Fruit fly (Drosophila melanogaster) whole organism, prepupa: ENCODE results near the gene Grd.

Experiments
- CG10669 ChIP-seq: fragments of 200-800 bp; sonication (Bioruptor generic); optimal IDR thresholded peaks from 3 replicates; lab custom pipeline; 2018; ENCODE audit warnings: missing biosample characterization, mild to moderate bottlenecking, missing genetic modification characterization, moderate library complexity
- CG11294 ChIP-seq: fragments of 200-800 bp; sonication (Bioruptor generic); IDR thresholded peaks from 2 replicates; pipeline ENCODE4 v1.3.6; 2022; ENCODE audit warnings: missing biosample characterization, missing genetic modification characterization
- CG16779 ChIP-seq: fragments of 200-800 bp; sonication (Bioruptor generic); optimal IDR thresholded peaks from 3 replicates; lab custom pipeline; 2017; ENCODE audit warnings: missing biosample characterization, mild to moderate bottlenecking, missing genetic modification characterization
- CG3032 ChIP-seq: fragments of 200-800 bp; optimal IDR thresholded peaks from 2 replicates; lab custom pipeline; 2019; ENCODE audit warnings: missing biosample characterization, mild to moderate bottlenecking, missing genetic modification characterization, moderate library complexity
- CG31627 ChIP-seq: fragments of 200-800 bp; sonication (Bioruptor generic); optimal IDR thresholded peaks from 3 replicates; lab custom pipeline; 2016; ENCODE audit warnings: missing biosample characterization, missing genetic modification characterization
- CG34406 ChIP-seq: fragments of 200-800 bp; sonication (Bioruptor generic); optimal IDR thresholded peaks from 3 replicates; lab custom pipeline; 2016; ENCODE audit warnings: missing biosample characterization, missing genetic modification characterization
- CG3919 ChIP-seq: fragments of 200-800 bp; sonication (Bioruptor generic); optimal IDR thresholded peaks from 3 replicates; lab custom pipeline; 2016; ENCODE audit warnings: missing biosample characterization, missing genetic modification characterization
- CG4318 ChIP-seq: fragments of 200-800 bp; sonication (Bioruptor generic); optimal IDR thresholded peaks from 3 replicates; lab custom pipeline; 2017; ENCODE audit warnings: missing biosample characterization, mild to moderate bottlenecking, missing genetic modification characterization
- CG6163 ChIP-seq: fragments of 200-800 bp; sonication (Bioruptor generic); IDR thresholded peaks from 3 replicates; pipeline ENCODE4 v1.3.6; 2022; ENCODE audit warnings: missing biosample characterization, missing genetic modification characterization
- CG6276 ChIP-seq: fragments of 200-800 bp; sonication (Bioruptor generic); optimal IDR thresholded peaks from 2 replicates; lab custom pipeline; 2017; ENCODE audit warnings: missing biosample characterization, mild to moderate bottlenecking, missing genetic modification characterization
- CG6792 ChIP-seq: fragments of 200-800 bp; sonication (Bioruptor generic); optimal IDR thresholded peaks from 3 replicates; lab custom pipeline; 2016; ENCODE audit warnings: missing biosample characterization, missing genetic modification characterization
- CG6808 ChIP-seq: fragments of 200-800 bp; sonication (Bioruptor generic); optimal IDR thresholded peaks from 3 replicates; lab custom pipeline; 2017; ENCODE audit warnings: missing biosample characterization, missing genetic modification characterization, mild to moderate bottlenecking, moderate library complexity, missing genetic modification reagents
- CG7368 ChIP-seq: fragments of 200-800 bp; sonication (Bioruptor generic); optimal IDR thresholded peaks from 3 replicates; lab custom pipeline; 2016; ENCODE audit warnings: missing biosample characterization, missing genetic modification characterization
- CG8119 ChIP-seq: fragments of 200-800 bp; sonication (Bioruptor generic); IDR thresholded peaks from 3 replicates; pipeline ENCODE4 v1.3.6; 2022; ENCODE audit warnings: missing biosample characterization, missing genetic modification characterization
- CG8319 ChIP-seq: fragments of 200-800 bp; sonication (Bioruptor generic); optimal IDR thresholded peaks from 3 replicates; lab custom pipeline; 2016; ENCODE audit warnings: missing biosample characterization, missing genetic modification characterization
- CG8632 ChIP-seq: fragments of 200-800 bp; sonication (Bioruptor generic); optimal IDR thresholded peaks from 3 replicates; lab custom pipeline; 2016; ENCODE audit warnings: missing biosample characterization, missing genetic modification characterization
- CG9139 ChIP-seq: fragments of 200-800 bp; sonication (Bioruptor generic); optimal IDR thresholded peaks from 3 replicates; lab custom pipeline; 2017; ENCODE audit warnings: missing biosample characterization, mild to moderate bottlenecking, missing genetic modification characterization
- Eip75B ChIP-seq: fragments of 200-800 bp; sonication (Bioruptor generic); optimal IDR thresholded peaks from 3 replicates; lab custom pipeline; 2016; ENCODE audit warnings: missing biosample characterization, missing genetic modification characterization
- Eip78C ChIP-seq: fragments of 200-800 bp; sonication (Bioruptor generic); peaks from one replicate; lab custom pipeline; 2016; ENCODE audit warnings: missing biosample characterization, missing genetic modification characterization
- Ets21C ChIP-seq: fragments of 200-800 bp; sonication (Bioruptor generic); optimal IDR thresholded peaks from 3 replicates; lab custom pipeline; 2016; ENCODE audit warnings: missing biosample characterization, missing genetic modification characterization
- Ets96B ChIP-seq: fragments of 200-800 bp; optimal IDR thresholded peaks from 2 replicates; lab custom pipeline; 2019; ENCODE audit warnings: missing biosample characterization, mild to moderate bottlenecking, missing genetic modification characterization, moderate library complexity
- Gug ChIP-seq: fragments of 200-800 bp; sonication (Bioruptor generic); IDR thresholded peaks from 2 replicates; pipeline ENCODE4 v1.3.6; 2022; ENCODE audit warnings: missing biosample characterization, missing genetic modification characterization
- Hr38 ChIP-seq: sonication (Bioruptor generic); optimal IDR thresholded peaks from 2 replicates; lab custom pipeline; 2016; ENCODE audit warnings: missing biosample characterization, missing genetic modification characterization
- Hr39 ChIP-seq: fragments of 200-800 bp; sonication (Bioruptor generic); optimal IDR thresholded peaks from 2 replicates; lab custom pipeline; 2016; ENCODE audit warnings: missing biosample characterization, missing genetic modification characterization
- Hr4 ChIP-seq: fragments of 200-800 bp; sonication (Bioruptor generic); optimal IDR thresholded peaks from 3 replicates; lab custom pipeline; 2016; ENCODE audit warnings: missing biosample characterization, missing genetic modification characterization
- Lpt ChIP-seq: fragments of 200-800 bp; sonication (Bioruptor generic); optimal IDR thresholded peaks from 3 replicates; lab custom pipeline; 2016; ENCODE audit warnings: missing biosample characterization, missing genetic modification characterization
- Met ChIP-seq: fragments of 200-800 bp; sonication (Bioruptor generic); optimal IDR thresholded peaks from 3 replicates; lab custom pipeline; 2016; ENCODE audit warnings: missing biosample characterization, missing genetic modification characterization
- OdsH ChIP-seq: fragments of 200-800 bp; sonication (Bioruptor generic); optimal IDR thresholded peaks from 3 replicates; lab custom pipeline; 2016; ENCODE audit warnings: missing biosample characterization, missing genetic modification characterization
- Smox ChIP-seq: fragments of 200-800 bp; sonication (Bioruptor generic); optimal IDR thresholded peaks from 3 replicates; lab custom pipeline; 2016; ENCODE audit warnings: missing biosample characterization, missing genetic modification characterization
- Sox102F ChIP-seq: fragments of 200-800 bp; sonication (Bioruptor generic); optimal IDR thresholded peaks from 2 replicates; lab custom pipeline; 2016; ENCODE audit warnings: missing biosample characterization, mild to moderate bottlenecking, missing genetic modification characterization
- Sox15 ChIP-seq: fragments of 200-800 bp; sonication (Bioruptor generic); optimal IDR thresholded peaks from 3 replicates; lab custom pipeline; 2016; ENCODE audit warnings: missing biosample characterization, missing genetic modification characterization
- acj6 ChIP-seq: fragments of 200-800 bp; sonication (Bioruptor generic); optimal IDR thresholded peaks from 3 replicates; lab custom pipeline; 2016; ENCODE audit warnings: missing biosample characterization, missing genetic modification characterization
- cyc ChIP-seq: fragments of 200-800 bp; sonication (Bioruptor generic); optimal IDR thresholded peaks from 3 replicates; lab custom pipeline; 2016; ENCODE audit warnings: missing biosample characterization, missing genetic modification characterization
- dac ChIP-seq: fragments of 200-800 bp; sonication (Bioruptor generic); optimal IDR thresholded peaks from 2 replicates; lab custom pipeline; 2017; ENCODE audit warnings: missing biosample characterization, mild to moderate bottlenecking, missing genetic modification characterization
- eg ChIP-seq: fragments of 200-800 bp; sonication (Bioruptor generic); IDR thresholded peaks from 3 replicates; pipeline ENCODE4 v1.3.6; 2022; ENCODE audit warnings: missing biosample characterization, missing genetic modification characterization
- fd59A ChIP-seq: fragments of 200-800 bp; sonication (Bioruptor generic); optimal IDR thresholded peaks from 2 replicates; lab custom pipeline; 2017; ENCODE audit warnings: missing biosample characterization, mild to moderate bottlenecking, missing genetic modification characterization, missing genetic modification reagents
- fkh ChIP-seq: fragments of 200-800 bp; sonication (Bioruptor generic); optimal IDR thresholded peaks from 3 replicates; lab custom pipeline; 2017; ENCODE audit warnings: missing biosample characterization, mild to moderate bottlenecking, missing genetic modification characterization, moderate library complexity
- lz ChIP-seq: fragments of 200-800 bp; sonication (Bioruptor generic); optimal IDR thresholded peaks from 3 replicates; lab custom pipeline; 2016; ENCODE audit warnings: missing biosample characterization, missing genetic modification characterization
- net ChIP-seq: fragments of 200-800 bp; sonication (Bioruptor generic); optimal IDR thresholded peaks from 3 replicates; lab custom pipeline; 2016; ENCODE audit warnings: missing biosample characterization, missing genetic modification characterization
- pdm3 ChIP-seq: fragments of 200-800 bp; sonication (Bioruptor generic); optimal IDR thresholded peaks from 3 replicates; lab custom pipeline; 2016; ENCODE audit warnings: missing biosample characterization, missing genetic modification characterization
- spab ChIP-seq: fragments of 200-800 bp; sonication (Bioruptor generic); optimal IDR thresholded peaks from 2 replicates; lab custom pipeline; 2017; ENCODE audit warnings: missing biosample characterization, mild to moderate bottlenecking, missing genetic modification characterization, missing genetic modification reagents

Gene Grd

DNA sequence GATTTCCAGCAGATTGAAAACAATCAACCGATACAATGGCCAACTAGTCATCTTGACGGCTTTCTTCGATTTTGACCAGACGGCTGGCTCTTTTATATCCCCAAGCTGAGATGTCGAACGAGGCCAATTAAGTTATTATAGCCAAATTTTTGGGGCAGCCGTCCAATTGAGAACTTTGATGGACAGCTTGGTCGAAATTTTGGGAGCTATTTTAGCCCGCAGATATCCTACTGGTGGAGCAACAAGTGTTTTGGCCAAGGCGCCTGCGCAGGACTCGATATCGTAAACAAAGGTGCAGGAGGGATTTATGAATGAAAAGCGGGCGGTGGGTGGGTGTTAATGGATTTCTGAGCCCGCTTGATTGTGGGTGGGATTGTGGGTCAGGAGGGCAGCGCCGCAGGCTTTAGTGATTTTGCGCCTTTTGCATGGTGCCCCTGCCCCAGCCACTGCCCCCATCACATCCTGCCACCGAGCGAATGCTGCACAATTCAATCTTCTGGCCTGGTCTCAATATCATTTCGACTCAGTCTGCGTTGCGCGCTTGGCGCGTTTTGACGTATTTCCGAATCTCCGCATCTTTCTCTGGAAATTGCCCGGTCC is at the start of gene Grd, which contains the start of gene Ir75c:
Grd (plus strand) TSS at position 550 of the 600 bp plus-strand sequence.
Ir75c (minus strand) TSS at position 51 of the 600 bp plus-strand sequence.
- TF ChIP-seq CG31627 (GFP tag; lab: Kevin White, UChicago): no peak
- TF ChIP-seq Ets96B: no peak
- TF ChIP-seq OdsH (GFP tag; lab: Kevin White, UChicago): no peak
- no peak for TF ChIP-seq CG16779 (tag; lab: Kevin White, UChicago)
- no peak for TF ChIP-seq CG34406
- no peak for TF ChIP-seq Hr4 (GFP tag; lab: Kevin White, UChicago)
- no peak for TF ChIP-seq cyc (GFP tag; lab: Kevin White, UChicago)
- TF ChIP-seq CG10669 (GFP tag; lab: Kevin White, UChicago): no peak
- no peak for TF ChIP-seq Eip75B (GFP tag; lab: Kevin White, UChicago)
- TF ChIP-seq spab (GFP tag; lab: Kevin White, UChicago): no peak
- TF ChIP-seq Sox15: no peak
- TF ChIP-seq Smox (GFP tag; lab: Kevin White, UChicago): no peak

DNA sequence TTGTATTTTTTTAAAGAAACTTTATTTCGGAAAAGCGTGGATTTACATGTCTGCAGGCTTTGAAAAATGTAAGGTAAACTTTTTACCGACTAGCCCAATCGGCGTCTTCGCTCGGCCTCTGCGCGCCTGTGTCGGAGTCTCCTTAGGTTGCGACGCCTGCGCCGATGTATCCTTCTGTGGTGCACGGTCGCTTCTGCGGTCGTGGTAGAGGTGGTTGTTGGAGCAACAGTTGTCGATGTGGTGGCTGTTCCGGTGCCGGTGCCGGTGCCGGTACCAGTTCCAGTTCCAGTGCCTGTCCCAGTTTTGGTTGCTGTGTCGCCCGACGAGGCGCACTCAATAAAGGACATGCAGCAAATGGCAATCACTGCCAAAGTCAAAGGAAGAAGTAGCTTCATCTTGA is 32.1 kb upstream of the Grd start:
- no peak for TF ChIP-seq CG6792
- no peak for TF ChIP-seq CG8632 (GFP tag; lab: Kevin White, UChicago)
- TF ChIP-seq Lpt: no peak
- TF ChIP-seq CG6808 (GFP tag; lab: Kevin White, UChicago): no peak
- TF ChIP-seq Ets96B: no peak
- no peak for TF ChIP-seq Ets21C (GFP tag; lab: Kevin White, UChicago)
- no peak for TF ChIP-seq Eip78C (GFP tag; lab: Kevin White, UChicago)
- TF ChIP-seq cyc (GFP tag; lab: Kevin White, UChicago): no peak
- TF ChIP-seq fd59A (GFP tag; lab: Kevin White, UChicago): no peak

DNA sequence AAGACGTTTGTCGTGTGGAACGTTAAGA is 31.9 kb upstream of the Grd start, which contains the start of gene CG42815:
CG42815 (minus strand) TSS at position 20 of the 28 bp plus-strand sequence.
- TF ChIP-seq Sox102F (GFP tag; lab: Kevin White, UChicago) (no peak), CG16779 (tag; lab: Kevin White, UChicago) (no peak), CG11294 (no peak), CG6792 (no peak)

dm6 chr3L:17791495-17791894 is 31.6 kb upstream of the Grd start:
- TF ChIP-seq net (GFP tag; lab: Kevin White, UChicago) (no peak), fkh (GFP tag; lab: Kevin White, UChicago) (peak; percentile 72)

- TF ChIP-seq CG3032 (tag; lab: Kevin White, UChicago): no peak
- TF ChIP-seq CG9139 (GFP tag; lab: Kevin White, UChicago): no peak
- no peak for TF ChIP-seq dac (GFP tag; lab: Kevin White, UChicago)
- TF ChIP-seq pdm3: no peak
- TF ChIP-seq Ets21C (GFP tag; lab: Kevin White, UChicago): no peak
- TF ChIP-seq CG6276: no peak
- no peak for TF ChIP-seq Gug
- TF ChIP-seq eg (GFP tag; lab: Robert Waterston, UW): no peak
- no peak for TF ChIP-seq CG3919 (GFP tag; lab: Kevin White, UChicago)
- no peak for TF ChIP-seq CG8119
- TF ChIP-seq CG6163: no peak
- TF ChIP-seq Eip78C (GFP tag; lab: Kevin White, UChicago): no peak
- TF ChIP-seq Sox102F (GFP tag; lab: Kevin White, UChicago): no peak
- TF ChIP-seq CG34406: no peak
Observed at dm6 chr3L:17797494-17797893, 25.6 kb upstream of the Grd start, which contains the start of gene CG42816. Gene CG42816, minus strand, starts transcription at chr3L:17797594.

- TF ChIP-seq cyc (GFP tag; lab: Kevin White, UChicago): peak; percentile 30
- TF ChIP-seq Met (GFP tag; lab: Kevin White, UChicago): no peak
- TF ChIP-seq CG7368 (GFP tag; lab: Kevin White, UChicago): peak; percentile 23
- no peak for TF ChIP-seq CG9139 (GFP tag; lab: Kevin White, UChicago)
- TF ChIP-seq fd59A (GFP tag; lab: Kevin White, UChicago): no peak
- TF ChIP-seq Eip78C (GFP tag; lab: Kevin White, UChicago): no peak
- TF ChIP-seq Hr4 (GFP tag; lab: Kevin White, UChicago): no peak
- TF ChIP-seq acj6: no peak
- TF ChIP-seq CG6808 (GFP tag; lab: Kevin White, UChicago): no peak
- no peak for TF ChIP-seq CG10669 (GFP tag; lab: Kevin White, UChicago)
- TF ChIP-seq CG6163: no peak
- TF ChIP-seq dac (GFP tag; lab: Kevin White, UChicago): no peak
- TF ChIP-seq CG8632 (GFP tag; lab: Kevin White, UChicago): no peak
- TF ChIP-seq CG4318 (GFP tag; lab: Kevin White, UChicago): no peak
- peak; percentile 14 for TF ChIP-seq lz
- TF ChIP-seq Ets21C (GFP tag; lab: Kevin White, UChicago): no peak
- peak; percentile 15 for TF ChIP-seq Hr39 (GFP tag; lab: Kevin White, UChicago)
- peak; percentile 82 for TF ChIP-seq fkh (GFP tag; lab: Kevin White, UChicago)
- no peak for TF ChIP-seq CG8319 (GFP tag; lab: Kevin White, UChicago)
- TF ChIP-seq CG8119: no peak
- TF ChIP-seq Lpt: no peak
- TF ChIP-seq Hr38 (GFP tag; lab: Kevin White, UChicago): no peak
- TF ChIP-seq CG34406: no peak
- peak; percentile 13 for TF ChIP-seq CG31627 (GFP tag; lab: Kevin White, UChicago)
Observed at dm6 chr3L:17802107-17802506, 21.0 kb upstream of the Grd start, which contains the start of gene NUCB1. Gene NUCB1, minus strand, starts transcription at chr3L:17802279.
